Worm (Caenorhabditis elegans) whole organism, midembryonic: ENCODE data around the gene chil-26.

Source experiments
- klf-2 ChIP-seq: fragments of 200-800 bp; sonication (Bioruptor generic); conservative IDR thresholded peaks from 2 replicates; pipeline ENCODE4 v1.3.6; 2022; ENCODE audit warnings: missing genetic modification reagents, missing genetic modification characterization, missing compliant biosample characterization
- med-1 ChIP-seq: sonication (generic microtip); optimal IDR thresholded peaks from 2 replicates; lab custom pipeline; 2017; ENCODE audit warnings: missing genetic modification characterization, mild to moderate bottlenecking, missing compliant biosample characterization, antibody characterized with exemption, missing genetic modification reagents; ENCODE audit not compliant: insufficient read depth
- ref-1 ChIP-seq: fragments of 200-800 bp; sonication (Bioruptor generic); conservative IDR thresholded peaks from 2 replicates; pipeline ENCODE4 v1.3.6; 2022; ENCODE audit warnings: missing genetic modification reagents, missing genetic modification characterization, missing compliant biosample characterization
- tab-1 ChIP-seq: fragments of 200-800 bp; sonication (Bioruptor generic); IDR thresholded peaks from 2 replicates; pipeline ENCODE4 v1.3.6; 2022; ENCODE audit warnings: missing genetic modification characterization, missing compliant biosample characterization

DNA sequence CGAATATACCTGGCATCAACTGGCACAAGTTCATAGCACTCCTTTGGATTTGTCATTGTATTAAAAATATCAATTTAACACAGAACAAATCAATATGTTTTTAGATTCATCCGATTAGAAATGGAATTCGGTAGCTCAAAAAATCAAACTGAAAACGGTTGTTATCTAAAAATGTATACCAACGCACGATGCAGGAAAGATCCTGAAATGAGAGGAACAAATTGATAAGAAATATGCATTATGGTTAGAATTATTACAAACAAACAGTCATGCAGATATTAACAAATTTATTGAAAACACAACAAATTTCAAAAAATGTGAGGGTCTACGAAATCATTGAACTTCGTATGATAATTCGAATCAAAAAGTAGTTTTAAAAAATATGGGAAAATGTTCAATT, 4.8 kb upstream of the chil-26 start, which contains the start of gene T19H5.6:
- TF ChIP-seq tab-1 (GFP tag; lab: Robert Waterston, UW) (no peak), med-1 (GFP tag; lab: Kevin White, UChicago) (no peak), klf-2 (GFP tag; lab: Robert Waterston, UW) (no peak), ref-1 (GFP tag; lab: Robert Waterston, UW) (no peak)
